Fruit fly (Drosophila melanogaster) whole organism, pupa: ENCODE results near the gene Spn28Da.

Source experiments
- CG32121 ChIP-seq: fragments of 200-800 bp; sonication (Bioruptor generic); IDR thresholded peaks from 2 replicates; pipeline ENCODE4 v1.3.6; 2022; ENCODE audit warnings: missing biosample characterization, missing genetic modification characterization
- Pif1A ChIP-seq: fragments of 200-800 bp; sonication (Bioruptor generic); optimal IDR thresholded peaks from 3 replicates; lab custom pipeline; 2016; ENCODE audit warnings: missing biosample characterization, missing genetic modification characterization
- gl ChIP-seq: fragments of 200-800 bp; sonication (Bioruptor generic); optimal IDR thresholded peaks from 2 replicates; lab custom pipeline; 2018; ENCODE audit warnings: missing biosample characterization, mild to moderate bottlenecking, missing genetic modification characterization

- TF ChIP-seq gl (tag; lab: Kevin White, UChicago) (no peak), Pif1A (no peak), CG32121 (no peak)
Observed at dm6 chr2L:7860739-7861138, 28.2 kb downstream of the Spn28Da start, which contains the start of gene TwdlE.
